Worm (Caenorhabditis elegans) whole organism, late embryonic: Measurements from ENCODE around the gene stdh-1.

Experiments
- ceh-14 ChIP-seq: sonication (generic microtip); optimal IDR thresholded peaks from 2 replicates; lab custom pipeline; 2016; ENCODE audit warnings: missing genotype, missing genetic modification characterization, missing compliant biosample characterization
- ceh-31 ChIP-seq: sonication (generic microtip); optimal IDR thresholded peaks from 2 replicates; lab custom pipeline; 2016; ENCODE audit warnings: missing genetic modification characterization, missing compliant biosample characterization
- tbx-2 ChIP-seq: sonication (generic microtip); optimal IDR thresholded peaks from 2 replicates; lab custom pipeline; 2016; ENCODE audit warnings: missing genetic modification characterization, missing compliant biosample characterization
- unc-3 ChIP-seq, 2 experiments: fragments of 200-800 bp in 1 of 2; sonication (Bioruptor generic) in 1 of 2; sonication (generic microtip) in 1 of 2; conservative IDR thresholded peaks in 1 of 2; optimal IDR thresholded peaks in 1 of 2; 2 replicates each; pipeline versions ENCODE4 v1.3.6 to Lab custom; 2016 to 2022; ENCODE audit warnings: missing compliant biosample characterization in 2 of 2, missing genetic modification characterization in 2 of 2, missing genetic modification reagents in 1 of 2

DNA sequence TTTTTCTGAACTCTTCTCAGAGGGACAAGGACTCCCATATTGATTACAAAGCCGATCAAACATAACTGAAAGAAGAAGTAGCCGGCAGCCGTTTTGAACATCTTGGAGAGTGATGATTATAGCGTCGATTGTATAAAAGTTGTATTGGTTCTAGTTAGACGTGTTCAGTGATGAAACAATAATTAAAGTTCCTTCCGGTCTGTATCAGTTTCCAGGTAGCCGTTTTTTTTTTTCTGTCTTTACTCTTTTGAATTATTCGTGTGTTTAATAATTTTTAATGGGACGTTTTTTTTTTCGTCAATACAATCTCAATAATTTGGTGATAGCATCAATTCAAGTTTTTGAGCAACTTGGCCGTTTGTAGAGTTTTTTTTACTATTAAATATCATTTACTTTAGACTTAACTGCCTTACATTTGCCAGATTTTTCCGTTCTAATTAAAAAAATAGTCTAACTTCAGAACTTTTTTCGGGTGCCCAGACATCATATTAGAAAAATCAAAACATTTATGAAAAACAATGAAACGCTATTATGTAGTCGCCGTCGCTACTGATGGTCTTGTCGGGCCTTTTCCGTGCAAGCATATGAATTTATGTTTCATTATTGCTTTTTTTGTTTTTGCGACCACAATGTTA is 40.2 kb downstream of the stdh-1 start, which contains the start of the genes srx-10 and clec-226:
- TF ChIP-seq ceh-14 (tag; lab: Kevin White, UChicago) (no peak), tbx-2 (tag; lab: Kevin White, UChicago) (no peak), unc-3 (GFP tag; conservative IDR thresholded peaks at IDR 0.05; lab: Robert Waterston, UW) (no peak), unc-3 (tag; optimal IDR thresholded peaks at IDR 0.05; lab: Kevin White, UChicago) (no peak), ceh-31 (no peak)
